Worm (Caenorhabditis elegans) whole organism, young adult: Measurements from ENCODE around the gene F53A10.2.

ENCODE experiments used
- B0035.1 ChIP-seq: sonication (generic microtip); optimal IDR thresholded peaks from 2 replicates; lab custom pipeline; 2016; ENCODE audit warnings: missing genetic modification characterization, mild to moderate bottlenecking, missing compliant biosample characterization, missing genotype, missing genetic modification reagents
- B0336.3 ChIP-seq: fragments of 200-800 bp; sonication (Bioruptor generic); IDR thresholded peaks from 2 replicates; pipeline ENCODE4 v1.3.6; 2022; ENCODE audit warnings: missing genetic modification characterization, missing compliant biosample characterization
- F39B2.1 ChIP-seq: fragments of 200-800 bp; sonication (Bioruptor generic); IDR thresholded peaks from 2 replicates; pipeline ENCODE4 v1.3.6; 2022; ENCODE audit warnings: missing genetic modification reagents, missing genetic modification characterization, missing compliant biosample characterization
- K11D2.4 ChIP-seq: fragments of 200-800 bp; sonication (Bioruptor generic); IDR thresholded peaks from 2 replicates; pipeline ENCODE4 v1.3.6; 2022; ENCODE audit warnings: missing genetic modification reagents, missing genetic modification characterization, missing compliant biosample characterization
- K12H6.12 ChIP-seq: fragments of 200-800 bp; sonication (Bioruptor generic); optimal IDR thresholded peaks from 2 replicates; lab custom pipeline; 2018; ENCODE audit warnings: mild to moderate bottlenecking, missing genetic modification characterization, missing compliant biosample characterization
- Y53G8AR.9 ChIP-seq: fragments of 200-800 bp; sonication (Bioruptor generic); conservative IDR thresholded peaks from 2 replicates; pipeline ENCODE4 v1.3.6; 2022; ENCODE audit warnings: missing genetic modification reagents, missing genetic modification characterization, missing compliant biosample characterization
- Y56A3A.18 ChIP-seq: fragments of 200-800 bp; sonication (Bioruptor generic); IDR thresholded peaks from 2 replicates; pipeline ENCODE4 v1.3.6; 2022; ENCODE audit warnings: missing genetic modification reagents, missing genetic modification characterization, missing compliant biosample characterization
- Y95B8A.8 ChIP-seq: fragments of 200-800 bp; sonication (Bioruptor generic); IDR thresholded peaks from 2 replicates; pipeline ENCODE4 v1.3.6; 2022; ENCODE audit warnings: missing genetic modification reagents, missing genetic modification characterization, missing compliant biosample characterization
- akir-1 ChIP-seq: fragments of 200-800 bp; sonication (Bioruptor generic); optimal IDR thresholded peaks from 2 replicates; lab custom pipeline; 2018; ENCODE audit warnings: mild to moderate bottlenecking, missing genetic modification characterization, moderate library complexity, missing compliant biosample characterization
- aptf-3 ChIP-seq: fragments of 200-800 bp; sonication (Bioruptor generic); IDR thresholded peaks from 2 replicates; pipeline ENCODE4 v1.3.6; 2022; ENCODE audit warnings: missing genetic modification characterization, missing compliant biosample characterization
- atf-7 ChIP-seq: sonication (generic microtip); optimal IDR thresholded peaks from 2 replicates; lab custom pipeline; 2017; ENCODE audit warnings: mild to moderate bottlenecking, missing genetic modification characterization, missing compliant biosample characterization
- bed-1 ChIP-seq: fragments of 200-800 bp; sonication (Bioruptor generic); IDR thresholded peaks from 2 replicates; pipeline ENCODE4 v1.3.6; 2022; ENCODE audit warnings: missing genetic modification reagents, missing genetic modification characterization, missing compliant biosample characterization
- ceh-40 ChIP-seq: fragments of 200-800 bp; sonication (Bioruptor generic); IDR thresholded peaks from 2 replicates; pipeline ENCODE4 v1.3.6; 2022; ENCODE audit warnings: missing genetic modification characterization, missing compliant biosample characterization
- die-1 ChIP-seq: sonication (generic microtip); optimal IDR thresholded peaks from 2 replicates; lab custom pipeline; 2016; ENCODE audit warnings: missing genotype, mild to moderate bottlenecking, missing genetic modification characterization, missing compliant biosample characterization
- dpff-1 ChIP-seq: sonication (generic microtip); optimal IDR thresholded peaks from 2 replicates; lab custom pipeline; 2017; ENCODE audit warnings: mild to moderate bottlenecking, missing genetic modification characterization, missing compliant biosample characterization
- dpl-1 ChIP-seq: fragments of 150-350 bp; optimal IDR thresholded peaks from 2 replicates; lab custom pipeline; 2014; ENCODE audit warnings: missing biosample characterization, missing genetic modification reagents, missing genetic modification characterization
- egrh-3 ChIP-seq: fragments of 200-800 bp; sonication (Bioruptor generic); IDR thresholded peaks from 2 replicates; pipeline ENCODE4 v1.3.6; 2022; ENCODE audit warnings: missing genetic modification reagents, missing genetic modification characterization, missing compliant biosample characterization
- hlh-12 ChIP-seq: sonication (generic microtip); optimal IDR thresholded peaks from 2 replicates; lab custom pipeline; 2016; ENCODE audit warnings: missing genetic modification characterization, missing compliant biosample characterization
- hmg-1.2 ChIP-seq: fragments of 200-800 bp; sonication (Bioruptor generic); IDR thresholded peaks from 2 replicates; pipeline ENCODE4 v1.3.6; 2022; ENCODE audit warnings: missing genetic modification reagents, missing genetic modification characterization, missing compliant biosample characterization
- let-607 ChIP-seq, 2 experiments: fragments of 200-800 bp in 1 of 2; sonication (Bioruptor generic) in 1 of 2; sonication (generic microtip) in 1 of 2; optimal IDR thresholded peaks; 2 replicates each; lab custom pipeline; 2016 to 2018; ENCODE audit warnings: mild to moderate bottlenecking in 2 of 2, missing compliant biosample characterization in 2 of 2, missing genetic modification characterization in 2 of 2, moderate library complexity in 2 of 2, missing genotype in 1 of 2
- lsy-27 ChIP-seq: sonication (generic microtip); optimal IDR thresholded peaks from 2 replicates; lab custom pipeline; 2017; ENCODE audit warnings: missing genetic modification characterization, mild to moderate bottlenecking, missing compliant biosample characterization, antibody characterized with exemption, missing genotype, borderline replicate concordance; ENCODE audit not compliant: insufficient read depth
- madf-10 ChIP-seq: sonication (generic microtip); optimal IDR thresholded peaks from 2 replicates; lab custom pipeline; 2016; ENCODE audit warnings: mild to moderate bottlenecking, missing genetic modification characterization, missing compliant biosample characterization
- madf-6 ChIP-seq: fragments of 200-800 bp; sonication (Bioruptor generic); IDR thresholded peaks from 2 replicates; pipeline ENCODE4 v1.3.6; 2022; ENCODE audit warnings: missing genetic modification reagents, missing genetic modification characterization, missing compliant biosample characterization
- mcd-1 ChIP-seq: fragments of 200-800 bp; sonication (Bioruptor generic); IDR thresholded peaks from 2 replicates; pipeline ENCODE4 v1.3.6; 2022; ENCODE audit warnings: missing genetic modification reagents, missing genetic modification characterization, missing compliant biosample characterization
- mxl-1 ChIP-seq: sonication (generic microtip); optimal IDR thresholded peaks from 2 replicates; lab custom pipeline; 2016; ENCODE audit warnings: missing genetic modification characterization, missing compliant biosample characterization
- nhr-120 ChIP-seq: fragments of 200-800 bp; sonication (Bioruptor generic); IDR thresholded peaks from 2 replicates; pipeline ENCODE4 v1.3.6; 2022; ENCODE audit warnings: missing genetic modification characterization, missing compliant biosample characterization
- nhr-179 ChIP-seq: sonication (generic microtip); optimal IDR thresholded peaks from 2 replicates; lab custom pipeline; 2016; ENCODE audit warnings: mild to moderate bottlenecking, missing genetic modification characterization, missing compliant biosample characterization
- nhr-80 ChIP-seq: sonication (generic microtip); optimal IDR thresholded peaks from 2 replicates; lab custom pipeline; 2016; ENCODE audit warnings: missing genetic modification characterization, missing compliant biosample characterization
- repo-1 ChIP-seq: sonication (generic microtip); optimal IDR thresholded peaks from 2 replicates; lab custom pipeline; 2017; ENCODE audit warnings: mild to moderate bottlenecking, missing genetic modification characterization, missing compliant biosample characterization
- sdz-38 ChIP-seq: sonication (generic microtip); optimal IDR thresholded peaks from 2 replicates; lab custom pipeline; 2016; ENCODE audit warnings: missing genotype, missing genetic modification characterization, missing compliant biosample characterization
- snpc-1.1 ChIP-seq: sonication (generic microtip); optimal IDR thresholded peaks from 2 replicates; lab custom pipeline; 2017; ENCODE audit warnings: missing genetic modification characterization, mild to moderate bottlenecking, missing compliant biosample characterization, antibody characterized with exemption, moderate library complexity, missing genotype, missing genetic modification reagents; ENCODE audit not compliant: insufficient read depth
- snpc-1.3 ChIP-seq: sonication (generic microtip); optimal IDR thresholded peaks from 2 replicates; lab custom pipeline; 2017; ENCODE audit warnings: missing genetic modification characterization, mild to moderate bottlenecking, missing compliant biosample characterization, antibody characterized with exemption, moderate library complexity, missing genotype, missing genetic modification reagents; ENCODE audit not compliant: insufficient read depth
- sptf-2 ChIP-seq: fragments of 200-800 bp; sonication (Bioruptor generic); optimal IDR thresholded peaks from 2 replicates; lab custom pipeline; 2018; ENCODE audit warnings: mild to moderate bottlenecking, missing genetic modification characterization, missing compliant biosample characterization
- tlf-1 ChIP-seq: fragments of 200-800 bp; sonication (Bioruptor generic); optimal IDR thresholded peaks from 2 replicates; lab custom pipeline; 2018; ENCODE audit warnings: mild to moderate bottlenecking, missing genetic modification characterization, missing compliant biosample characterization
- ztf-22 ChIP-seq: fragments of 200-800 bp; sonication (Bioruptor generic); optimal IDR thresholded peaks from 2 replicates; lab custom pipeline; 2018; ENCODE audit warnings: mild to moderate bottlenecking, missing genetic modification characterization, moderate library complexity, missing compliant biosample characterization

F53A10.2 gene

ce11 chrII:1258634-1259033, 61.5 kb downstream of the F53A10.2 start, which contains the start of gene clpr-2:
Gene clpr-2, plus strand, starts transcription at chrII:1258934.
- TF ChIP-seq K11D2.4 (GFP tag; lab: Robert Waterston, UW) = no peak
- no peak for TF ChIP-seq snpc-1.1
- TF ChIP-seq nhr-179 (tag; lab: Kevin White, UChicago) = no peak
- no peak for TF ChIP-seq madf-6 (GFP tag; lab: Robert Waterston, UW)
- no peak for TF ChIP-seq die-1

ce11 chrII:1266790-1267189, 69.6 kb downstream of the F53A10.2 start, which contains the start of gene oac-30:
Gene oac-30, minus strand, starts transcription at chrII:1266890.
- TF ChIP-seq ceh-40 (GFP tag; lab: Robert Waterston, UW) = no peak
- no peak for TF ChIP-seq hmg-1.2 (GFP tag; lab: Robert Waterston, UW)
- no peak for TF ChIP-seq hlh-12 (tag; lab: Kevin White, UChicago)
- no peak for TF ChIP-seq sptf-2 (GFP tag; lab: Kevin White, UChicago)
- no peak for TF ChIP-seq K12H6.12 (tag; lab: Kevin White, UChicago)
- TF ChIP-seq nhr-120 (GFP tag; lab: Robert Waterston, UW) = no peak
- no peak for TF ChIP-seq F39B2.1 (GFP tag; lab: Robert Waterston, UW)
- no peak for TF ChIP-seq B0035.1 (tag; lab: Kevin White, UChicago)
- no peak for TF ChIP-seq madf-10 (tag; lab: Kevin White, UChicago)
- no peak for TF ChIP-seq mcd-1 (GFP tag; lab: Robert Waterston, UW)
- TF ChIP-seq dpl-1 = no peak
- TF ChIP-seq Y56A3A.18 (GFP tag; lab: Robert Waterston, UW) = no peak
- no peak for TF ChIP-seq B0336.3 (GFP tag; lab: Robert Waterston, UW)
- no peak for TF ChIP-seq snpc-1.3
- no peak for TF ChIP-seq madf-6 (GFP tag; lab: Robert Waterston, UW)
- no peak for TF ChIP-seq repo-1
- no peak for TF ChIP-seq tlf-1 (GFP tag; lab: Kevin White, UChicago)

ce11 chrII:1271814-1272213, 74.6 kb downstream of the F53A10.2 start, which contains the start of gene srw-66:
Gene srw-66, minus strand, starts transcription at chrII:1271914.
- TF ChIP-seq mxl-1 (tag; lab: Kevin White, UChicago) (no peak), B0336.3 (GFP tag; lab: Robert Waterston, UW) (no peak), aptf-3 (no peak), sdz-38 (tag; lab: Kevin White, UChicago) (no peak), lsy-27 (tag; lab: Kevin White, UChicago) (no peak), bed-1 (GFP tag; lab: Robert Waterston, UW) (no peak)

ce11 chrII:1275439-1275838, 78.3 kb downstream of the F53A10.2 start, which contains the start of gene Y57G7A.5:
Gene Y57G7A.5, minus strand, starts transcription at chrII:1275539.
- no peak for TF ChIP-seq snpc-1.1
- no peak for TF ChIP-seq madf-10 (tag; lab: Kevin White, UChicago)
- TF ChIP-seq nhr-80 (tag; lab: Kevin White, UChicago) = no peak
- TF ChIP-seq ztf-22 = no peak

ce11 chrII:1276778-1277177, 79.6 kb downstream of the F53A10.2 start, which contains the start of gene Y57G7A.11:
Gene Y57G7A.11, minus strand, starts transcription at chrII:1276878.
- TF ChIP-seq let-607 (tag; optimal IDR thresholded peaks at IDR 0.05; lab: Kevin White, UChicago) (no peak), egrh-3 (GFP tag; lab: Robert Waterston, UW) (no peak), Y95B8A.8 (no peak), akir-1 (no peak), Y53G8AR.9 (GFP tag; lab: Robert Waterston, UW) (no peak), atf-7 (tag; lab: Kevin White, UChicago) (no peak), dpff-1 (tag; lab: Kevin White, UChicago) (no peak)
